Fruit fly (Drosophila melanogaster) whole organism, embryonic: ENCODE data around the gene CG34034.

Source experiments
- B-H2 ChIP-seq: fragments of 200-800 bp; sonication (Bioruptor generic); optimal IDR thresholded peaks from 2 replicates; lab custom pipeline; 2018; ENCODE audit warnings: missing biosample characterization, mild to moderate bottlenecking, missing genetic modification characterization
- CG10147 ChIP-seq: fragments of 200-800 bp; sonication (Bioruptor generic); optimal IDR thresholded peaks from 2 replicates; lab custom pipeline; 2019; ENCODE audit warnings: missing biosample characterization, mild to moderate bottlenecking, missing genetic modification characterization, moderate library complexity
- CG10366 ChIP-seq: fragments of 200-800 bp; sonication (Bioruptor generic); IDR thresholded peaks from 2 replicates; pipeline ENCODE4 v1.3.6; 2022; ENCODE audit warnings: missing biosample characterization, missing genetic modification characterization
- CG10431 ChIP-seq: fragments of 200-800 bp; sonication (Bioruptor generic); optimal IDR thresholded peaks from 3 replicates; lab custom pipeline; 2018; ENCODE audit warnings: missing biosample characterization, mild to moderate bottlenecking, missing genetic modification characterization
- CG12071 ChIP-seq: fragments of 200-800 bp; sonication (Bioruptor generic); optimal IDR thresholded peaks from 3 replicates; lab custom pipeline; 2018; ENCODE audit warnings: missing biosample characterization, mild to moderate bottlenecking, missing genetic modification characterization
- CG15073 ChIP-seq: fragments of 200-800 bp; sonication (Bioruptor generic); optimal IDR thresholded peaks from 2 replicates; lab custom pipeline; 2016; ENCODE audit warnings: missing biosample characterization, missing genetic modification characterization
- CG15601 ChIP-seq: fragments of 200-800 bp; sonication (Bioruptor generic); optimal IDR thresholded peaks from 3 replicates; lab custom pipeline; 2019; ENCODE audit warnings: missing biosample characterization, mild to moderate bottlenecking, missing genetic modification characterization, moderate library complexity
- CG1647 ChIP-seq: fragments of 200-800 bp; sonication (Bioruptor generic); optimal IDR thresholded peaks from 3 replicates; lab custom pipeline; 2016; ENCODE audit warnings: missing biosample characterization, missing genetic modification characterization
- CG16863 ChIP-seq: fragments of 200-800 bp; sonication (Bioruptor generic); optimal IDR thresholded peaks from 3 replicates; lab custom pipeline; 2016; ENCODE audit warnings: missing biosample characterization, missing genetic modification characterization
- CG17802 ChIP-seq: fragments of 200-800 bp; sonication (Bioruptor generic); optimal IDR thresholded peaks from 2 replicates; lab custom pipeline; 2018; ENCODE audit warnings: missing biosample characterization, mild to moderate bottlenecking, missing genetic modification characterization, moderate library complexity
- CG18262 ChIP-seq: fragments of 200-800 bp; optimal IDR thresholded peaks from 3 replicates; lab custom pipeline; 2019; ENCODE audit warnings: missing biosample characterization, mild to moderate bottlenecking, missing genetic modification characterization, moderate library complexity
- CG2129 ChIP-seq: fragments of 200-800 bp; sonication (Bioruptor generic); IDR thresholded peaks from 2 replicates; pipeline ENCODE4 v1.3.6; 2022; ENCODE audit warnings: missing biosample characterization, missing genetic modification characterization; ENCODE audit not compliant: partially characterized antibody
- CG2889 ChIP-seq: fragments of 200-800 bp; sonication (Bioruptor generic); IDR thresholded peaks from 3 replicates; pipeline ENCODE4 v1.3.6; 2022; ENCODE audit warnings: missing biosample characterization, missing genetic modification characterization
- CG31441 ChIP-seq: fragments of 200-800 bp; sonication (Bioruptor generic); IDR thresholded peaks from 2 replicates; pipeline ENCODE4 v1.3.6; 2022; ENCODE audit warnings: missing biosample characterization, missing genetic modification characterization
- CG32772 ChIP-seq: fragments of 200-800 bp; sonication (Bioruptor generic); IDR thresholded peaks from 2 replicates; pipeline ENCODE4 v1.3.6; 2022; ENCODE audit warnings: missing biosample characterization, missing genetic modification characterization
- CG43689 ChIP-seq: fragments of 200-800 bp; sonication (Bioruptor generic); IDR thresholded peaks from 2 replicates; pipeline ENCODE4 v1.3.6; 2022; ENCODE audit warnings: missing biosample characterization, missing genetic modification characterization
- CG6689 ChIP-seq: fragments of 200-800 bp; sonication (Bioruptor generic); IDR thresholded peaks from 2 replicates; pipeline ENCODE4 v1.3.6; 2022; ENCODE audit warnings: missing biosample characterization, missing genetic modification characterization
- CG6791 ChIP-seq: fragments of 200-800 bp; sonication (Bioruptor generic); IDR thresholded peaks from 3 replicates; pipeline ENCODE4 v1.3.6; 2022; ENCODE audit warnings: missing biosample characterization, missing genetic modification characterization; ENCODE audit not compliant: partially characterized antibody
- CG9727 ChIP-seq: fragments of 200-800 bp; sonication (Bioruptor generic); optimal IDR thresholded peaks from 3 replicates; lab custom pipeline; 2017; ENCODE audit warnings: missing biosample characterization, mild to moderate bottlenecking, missing genetic modification characterization
- Doc2 ChIP-seq: fragments of 200-800 bp; sonication (Bioruptor generic); IDR thresholded peaks from 2 replicates; pipeline ENCODE4 v1.3.6; 2022; ENCODE audit warnings: missing biosample characterization, missing genetic modification characterization
- E2f1 ChIP-seq: fragments of 200-800 bp; sonication (Bioruptor generic); IDR thresholded peaks from 2 replicates; pipeline ENCODE4 v1.3.6; 2022; ENCODE audit warnings: missing biosample characterization, missing genetic modification characterization
- HHEX ChIP-seq: fragments of 200-800 bp; sonication (Bioruptor generic); optimal IDR thresholded peaks from 3 replicates; lab custom pipeline; 2017; ENCODE audit warnings: missing biosample characterization, mild to moderate bottlenecking, missing genetic modification characterization, missing genetic modification reagents
- Lpt ChIP-seq: fragments of >200 bp; optimal IDR thresholded peaks from 2 replicates; lab custom pipeline; 2018; ENCODE audit warnings: missing biosample characterization, missing genetic modification characterization
- NC2β ChIP-seq: fragments of 200-800 bp; sonication (Bioruptor generic); optimal IDR thresholded peaks from 2 replicates; lab custom pipeline; 2016; ENCODE audit warnings: missing biosample characterization, missing genetic modification characterization
- Rx ChIP-seq: fragments of 200-800 bp; sonication (Bioruptor generic); IDR thresholded peaks from 2 replicates; pipeline ENCODE4 v1.3.6; 2022; ENCODE audit warnings: missing biosample characterization, missing genetic modification characterization
- Scr ChIP-seq: fragments of 200-800 bp; sonication (Bioruptor generic); IDR thresholded peaks from 2 replicates; pipeline ENCODE4 v1.3.6; 2022; ENCODE audit warnings: missing biosample characterization, missing genetic modification characterization; ENCODE audit not compliant: partially characterized antibody
- Sox102F ChIP-seq: fragments of 200-800 bp; sonication (Bioruptor generic); optimal IDR thresholded peaks from 2 replicates; lab custom pipeline; 2018; ENCODE audit warnings: missing biosample characterization, mild to moderate bottlenecking, missing genetic modification characterization, moderate library complexity
- Tbp ChIP-seq: fragments of >200 bp; optimal IDR thresholded peaks from 2 replicates; lab custom pipeline; 2018; ENCODE audit warnings: missing biosample characterization, missing genetic modification characterization
- Xrp1 ChIP-seq: fragments of 200-800 bp; sonication (Bioruptor generic); IDR thresholded peaks from 2 replicates; pipeline ENCODE4 v1.3.6; 2022; ENCODE audit warnings: missing biosample characterization, missing genetic modification characterization
- YL-1 ChIP-seq: fragments of 200-800 bp; sonication (Bioruptor generic); optimal IDR thresholded peaks from 3 replicates; lab custom pipeline; 2017; ENCODE audit warnings: missing biosample characterization, mild to moderate bottlenecking, missing genetic modification characterization
- bbx ChIP-seq: fragments of 200-800 bp; sonication (Bioruptor generic); IDR thresholded peaks from 2 replicates; pipeline ENCODE4 v1.3.6; 2022; ENCODE audit warnings: missing biosample characterization, missing genetic modification characterization; ENCODE audit not compliant: partially characterized antibody
- da ChIP-seq: fragments of 200-800 bp; sonication (Bioruptor generic); optimal IDR thresholded peaks from 2 replicates; lab custom pipeline; 2016; ENCODE audit warnings: missing biosample characterization, missing genetic modification characterization
- danr ChIP-seq: fragments of 200-800 bp; sonication (Bioruptor generic); IDR thresholded peaks from 2 replicates; pipeline ENCODE4 v1.3.6; 2022; ENCODE audit warnings: missing biosample characterization, missing genetic modification characterization
- disco-r ChIP-seq: fragments of 200-800 bp; sonication (Bioruptor generic); optimal IDR thresholded peaks from 2 replicates; lab custom pipeline; 2016; ENCODE audit warnings: missing biosample characterization, missing genetic modification characterization
- ftz-f1 ChIP-seq: fragments of 200-800 bp; sonication (Bioruptor generic); optimal IDR thresholded peaks from 2 replicates; lab custom pipeline; 2016; ENCODE audit warnings: missing biosample characterization, missing genetic modification characterization
- gfzf ChIP-seq: fragments of 200-800 bp; sonication (Bioruptor generic); optimal IDR thresholded peaks from 2 replicates; lab custom pipeline; 2016; ENCODE audit warnings: missing biosample characterization, mild to moderate bottlenecking, missing genetic modification characterization, moderate library complexity
- grn ChIP-seq: fragments of 200-800 bp; sonication (Bioruptor generic); optimal IDR thresholded peaks from 3 replicates; lab custom pipeline; 2017; ENCODE audit warnings: missing biosample characterization, missing genetic modification characterization
- gsb ChIP-seq: fragments of 200-800 bp; sonication (Bioruptor generic); IDR thresholded peaks from 2 replicates; pipeline ENCODE4 v1.3.6; 2022; ENCODE audit warnings: missing biosample characterization, missing genetic modification characterization
- gt ChIP-seq: fragments of 200-800 bp; sonication (Bioruptor generic); IDR thresholded peaks from 2 replicates; pipeline ENCODE4 v1.3.6; 2022; ENCODE audit warnings: missing biosample characterization, missing genetic modification characterization
- hkb ChIP-seq, 2 experiments: fragments of 200-800 bp in 1 of 2; fragments of >200 bp in 1 of 2; sonication (Bioruptor generic) in 1 of 2; IDR thresholded peaks in 1 of 2; optimal IDR thresholded peaks in 1 of 2; 2 replicates each; pipeline versions ENCODE4 v1.3.6 to Lab custom; 2017 to 2022; ENCODE audit warnings: missing biosample characterization in 1 of 2, missing genetic modification characterization in 1 of 2
- insv ChIP-seq, 2 experiments: fragments of 200-800 bp; sonication (Bioruptor generic); optimal IDR thresholded peaks; 3 replicates each; lab custom pipeline; 2016 to 2018; ENCODE audit warnings: missing biosample characterization in 2 of 2, missing genetic modification characterization in 2 of 2
- lilli ChIP-seq: fragments of 200-800 bp; sonication (Bioruptor generic); optimal IDR thresholded peaks from 3 replicates; lab custom pipeline; 2016; ENCODE audit warnings: missing biosample characterization, missing genetic modification characterization
- mld ChIP-seq: fragments of 200-800 bp; sonication (Bioruptor generic); IDR thresholded peaks from 3 replicates; pipeline ENCODE4 v1.3.6; 2022; ENCODE audit warnings: missing biosample characterization, missing genetic modification characterization; ENCODE audit not compliant: partially characterized antibody
- p53 ChIP-seq: fragments of 200-800 bp; sonication (Bioruptor generic); optimal IDR thresholded peaks from 2 replicates; lab custom pipeline; 2016; ENCODE audit warnings: missing biosample characterization, missing genetic modification characterization
- pb ChIP-seq: fragments of 200-800 bp; sonication (Bioruptor generic); optimal IDR thresholded peaks from 3 replicates; lab custom pipeline; 2016; ENCODE audit warnings: missing biosample characterization, missing genetic modification characterization
- slp2 ChIP-seq: fragments of 200-800 bp; sonication (Bioruptor generic); optimal IDR thresholded peaks from 2 replicates; lab custom pipeline; 2016; ENCODE audit warnings: missing biosample characterization, missing genetic modification characterization
- sob ChIP-seq: fragments of 200-800 bp; sonication (Bioruptor generic); IDR thresholded peaks from 2 replicates; pipeline ENCODE4 v1.3.6; 2022; ENCODE audit warnings: missing biosample characterization, missing genetic modification characterization
- tll ChIP-seq, 2 experiments: fragments of 200-800 bp in 1 of 2; fragments of >200 bp in 1 of 2; sonication (Bioruptor generic) in 1 of 2; optimal IDR thresholded peaks; 2 replicates each; lab custom pipeline; 2017 to 2019; ENCODE audit warnings: missing biosample characterization in 2 of 2, missing genetic modification characterization in 2 of 2, mild to moderate bottlenecking in 1 of 2, moderate library complexity in 1 of 2
- tx ChIP-seq: fragments of 200-800 bp; sonication (Bioruptor generic); optimal IDR thresholded peaks from 2 replicates; lab custom pipeline; 2016; ENCODE audit warnings: missing biosample characterization, missing genetic modification characterization
- yki ChIP-seq: fragments of >200 bp; optimal IDR thresholded peaks from 3 replicates; lab custom pipeline; 2018
- z ChIP-seq: fragments of 200-800 bp; sonication (Bioruptor generic); IDR thresholded peaks from 3 replicates; pipeline ENCODE4 v1.3.6; 2022; ENCODE audit warnings: missing biosample characterization, missing genetic modification characterization
- zen2 ChIP-seq: fragments of 200-800 bp; sonication (Bioruptor generic); IDR thresholded peaks from 3 replicates; pipeline ENCODE4 v1.3.6; 2022; ENCODE audit warnings: missing biosample characterization, missing genetic modification characterization; ENCODE audit not compliant: partially characterized antibody

CG34034 gene

dm6 chr3R:21781448-21781847, 42.5 kb upstream of the CG34034 start (continued):
- TF ChIP-seq CG6689 (GFP tag; lab: Robert Waterston, UW) = peak; percentile 66
- no peak for TF ChIP-seq YL-1 (GFP tag; lab: Kevin White, UChicago)
- TF ChIP-seq CG10431 (GFP tag; lab: Kevin White, UChicago) = no peak
- peak; percentile 75 for TF ChIP-seq Xrp1 (GFP tag; lab: Robert Waterston, UW)
- peak; percentile 70 for TF ChIP-seq tx (GFP tag; lab: Kevin White, UChicago)
- TF ChIP-seq CG2889 = 0 out of 3 replicates have a peak, but pooled peaks have one; percentile 53
- no peak for TF ChIP-seq z
- TF ChIP-seq tll (GFP tag; optimal IDR thresholded peaks at IDR 0.05; lab: Kevin White, UChicago) = no peak
- TF ChIP-seq pb (GFP tag; lab: Kevin White, UChicago) = peak; percentile 38
- peak; percentile 59 for TF ChIP-seq HHEX
- TF ChIP-seq CG2129 = no peak
- TF ChIP-seq CG6791 (GFP tag; lab: Robert Waterston, UW) = no peak
- peak; percentile 60 for TF ChIP-seq CG16863
- peak; percentile 69 for TF ChIP-seq CG32772 (GFP tag; lab: Robert Waterston, UW)
- TF ChIP-seq CG31441 (GFP tag; lab: Robert Waterston, UW) = no peak; the same call in 1 of the 2 replicates
- TF ChIP-seq E2f1 (GFP tag; lab: Robert Waterston, UW) = peak; percentile 70
- no peak for TF ChIP-seq CG15073
- no peak for TF ChIP-seq insv (GFP tag; optimal IDR thresholded peaks at IDR 0.05; lab: Kevin White, UChicago)
- no peak for TF ChIP-seq CG12071 (GFP tag; lab: Kevin White, UChicago)
- no peak for TF ChIP-seq ftz-f1
- TF ChIP-seq CG43689 (GFP tag; lab: Robert Waterston, UW) = peak; percentile 55
- no peak for TF ChIP-seq danr (GFP tag; lab: Robert Waterston, UW)
- peak; percentile 68 for TF ChIP-seq CG9727
- TF ChIP-seq zen2 = no peak
- no peak for TF ChIP-seq mld (GFP tag; lab: Robert Waterston, UW)
- peak; percentile 57 for TF ChIP-seq CG10366 (GFP tag; lab: Robert Waterston, UW)
- TF ChIP-seq Rx = no peak
- TF ChIP-seq NC2β = peak; percentile 31
- TF ChIP-seq slp2 (GFP tag; lab: Kevin White, UChicago) = peak; percentile 62
- TF ChIP-seq bbx (GFP tag; lab: Robert Waterston, UW) = no peak
- peak; percentile 61 for TF ChIP-seq gsb (GFP tag; lab: Robert Waterston, UW)
- TF ChIP-seq Sox102F (GFP tag; lab: Kevin White, UChicago) = peak; percentile 62
- TF ChIP-seq Doc2 (GFP tag; lab: Robert Waterston, UW) = no peak
- peak; percentile 41 for TF ChIP-seq CG10147 (GFP tag; lab: Kevin White, UChicago)
- peak; percentile 52 for TF ChIP-seq CG15601 (tag; lab: Kevin White, UChicago)
- TF ChIP-seq gfzf (GFP tag; lab: Kevin White, UChicago) = no peak
- peak; percentile 72 for TF ChIP-seq sob (GFP tag; lab: Robert Waterston, UW)
- peak; percentile 76 for TF ChIP-seq CG18262 (tag; lab: Kevin White, UChicago)
- no peak for TF ChIP-seq grn (GFP tag; lab: Kevin White, UChicago)
- peak; percentile 14 for TF ChIP-seq CG17802 (tag; lab: Kevin White, UChicago)
- no peak for TF ChIP-seq gt (GFP tag; lab: Robert Waterston, UW)
- TF ChIP-seq hkb (optimal IDR thresholded peaks at IDR 0.05; lab: Kevin White, UChicago) = no peak
- peak; percentile 76 for TF ChIP-seq hkb (GFP tag; IDR thresholded peaks at IDR 0.05; lab: Robert Waterston, UW)
- no peak for TF ChIP-seq yki
- TF ChIP-seq lilli (GFP tag; lab: Kevin White, UChicago) = peak; percentile 57
- peak; percentile 23 for TF ChIP-seq CG1647
- TF ChIP-seq da (GFP tag; lab: Kevin White, UChicago) = no peak
- no peak for TF ChIP-seq Scr (GFP tag; lab: Robert Waterston, UW)
- TF ChIP-seq disco-r (GFP tag; lab: Kevin White, UChicago) = no peak
- no peak for TF ChIP-seq B-H2 (GFP tag; lab: Kevin White, UChicago)
- no peak for TF ChIP-seq Lpt (GFP tag; lab: Kevin White, UChicago)
- TF ChIP-seq p53 (GFP tag; lab: Kevin White, UChicago) = no peak
- TF ChIP-seq Tbp (GFP tag; lab: Kevin White, UChicago) = no peak
